Fruit fly (Drosophila melanogaster): Measurements from ENCODE around the gene CG8564.

CG8564 gene

dm6 chr3L:7346951-7347350 lies 40.8 kb downstream of the CG8564 start, which contains the start of gene CG14834:
Gene CG14834 (minus strand): TSS chr3L:7347123.
- TF ChIP-seq svp (GFP tag), result no peak
- no peak for TF ChIP-seq Gug (GFP tag; IDR thresholded peaks at IDR 0.05)
- no peak for TF ChIP-seq Sox102F (GFP tag; optimal IDR thresholded peaks at IDR 0.05)
- TF ChIP-seq Eip75B (GFP tag; optimal IDR thresholded peaks at IDR 0.05), result no peak
- TF ChIP-seq CG4318 (GFP tag; optimal IDR thresholded peaks at IDR 0.05), result no peak

dm6 chr3L:7344965-7345427 lies 42.7 kb downstream of the CG8564 start, which contains the start of gene Cln7:
Gene Cln7 (minus strand): TSS chr3L:7345183.
- TF ChIP-seq CG11294 (GFP tag; IDR thresholded peaks at IDR 0.05) (no peak; the same call in 1 of the 2 replicates), CG6276 (GFP tag; optimal IDR thresholded peaks at IDR 0.05) (peak; percentile 26), dsx (GFP tag; optimal IDR thresholded peaks at IDR 0.05; ENCODE audit: poor library complexity, severe bottlenecking) (peak; percentile 69), Blimp-1 (GFP tag; optimal IDR thresholded peaks at IDR 0.05) (peak; percentile 2), CG9139 (GFP tag; optimal IDR thresholded peaks at IDR 0.05) (peak; percentile 73), salr (GFP tag; optimal IDR thresholded peaks at IDR 0.05) (no peak), dac (GFP tag; optimal IDR thresholded peaks at IDR 0.05) (no peak), Lpt (GFP tag; optimal IDR thresholded peaks at IDR 0.05) (peak; percentile 59), CG6854 (GFP tag; optimal IDR thresholded peaks at IDR 0.05) (peak; percentile 85), net (GFP tag; optimal IDR thresholded peaks at IDR 0.05) (peak; percentile 62), CG15336 (GFP tag; IDR thresholded peaks at IDR 0.05) (peak; percentile 63), CG6808 (GFP tag; optimal IDR thresholded peaks at IDR 0.05) (peak; percentile 40), vri (GFP tag; optimal IDR thresholded peaks at IDR 0.05) (peak; percentile 70), CG6792 (GFP tag; optimal IDR thresholded peaks at IDR 0.05) (peak; percentile 25), CG11762 (GFP tag; optimal IDR thresholded peaks at IDR 0.05; ENCODE audit: insufficient read depth) (no peak), Hr39 (GFP tag; optimal IDR thresholded peaks at IDR 0.05) (no peak), fkh (GFP tag; optimal IDR thresholded peaks at IDR 0.05) (peak; percentile 32), Gug (GFP tag; IDR thresholded peaks at IDR 0.05) (no peak), acj6 (GFP tag; optimal IDR thresholded peaks at IDR 0.05) (no peak), CG16779 (tag; optimal IDR thresholded peaks at IDR 0.05) (peak; percentile 69), CG1621 (tag; optimal IDR thresholded peaks at IDR 0.05) (peak; percentile 26), CG3919 (GFP tag; optimal IDR thresholded peaks at IDR 0.05) (peak; percentile 47), Smox (GFP tag; optimal IDR thresholded peaks at IDR 0.05) (no peak), Met (GFP tag; optimal IDR thresholded peaks at IDR 0.05) (no peak), CG31627 (GFP tag; optimal IDR thresholded peaks at IDR 0.05) (no peak), ss (GFP tag; optimal IDR thresholded peaks at IDR 0.05) (peak; percentile 69 to 72), Ets21C (GFP tag; optimal IDR thresholded peaks at IDR 0.05) (no peak), svp (GFP tag) (no peak), cyc (GFP tag; optimal IDR thresholded peaks at IDR 0.05) (no peak), CG10669 (GFP tag; optimal IDR thresholded peaks at IDR 0.05) (peak; percentile 3), topi (GFP tag; optimal IDR thresholded peaks at IDR 0.05) (peak; percentile 56), CG7368 (GFP tag; optimal IDR thresholded peaks at IDR 0.05) (peak; percentile 30), eg (GFP tag; IDR thresholded peaks at IDR 0.05) (peak; percentile 77; the same call in 2 of the 3 replicates), lz (GFP tag; optimal IDR thresholded peaks at IDR 0.05) (no peak), Eip93F (GFP tag; optimal IDR thresholded peaks at IDR 0.05) (peak; percentile 78), Eip75B (GFP tag; optimal IDR thresholded peaks at IDR 0.05) (peak; percentile 65), CG8632 (GFP tag; optimal IDR thresholded peaks at IDR 0.05) (peak; percentile 39), CG10631 (GFP tag; optimal IDR thresholded peaks at IDR 0.05) (no peak), spab (GFP tag; optimal IDR thresholded peaks at IDR 0.05) (peak; percentile 5), CG8119 (GFP tag; IDR thresholded peaks at IDR 0.05) (no peak; the same call in 1 of the 3 replicates), Hr38 (GFP tag; optimal IDR thresholded peaks at IDR 0.05) (no peak), esn (GFP tag; optimal IDR thresholded peaks at IDR 0.05) (peak; percentile 71), Eip78C (GFP tag) (peak; percentile 83), CG11902 (GFP tag; optimal IDR thresholded peaks at IDR 0.05) (no peak), OdsH (GFP tag; optimal IDR thresholded peaks at IDR 0.05) (no peak), CG6163 (GFP tag; IDR thresholded peaks at IDR 0.05) (peak; percentile 90), fd85E (GFP tag; optimal IDR thresholded peaks at IDR 0.05) (peak; percentile 79), Sox15 (GFP tag; optimal IDR thresholded peaks at IDR 0.05) (no peak)
